5 fruit fly cellular contexts compared by ENCODE assay signal in genomic region chrX:20509535-20510424, dm6.
TF ChIP-seq lines count a peak whose summit lies in the region.

No protein-coding gene starts in this region.

- no peak for TF ChIP-seq CTCF in whole organism, embryonic (GFP tag; optimal IDR thresholded peaks at IDR 0.05; lab: Kevin White, UChicago)

TF ChIP-seq in whole organism, adult, 20 proteins besides CTCF, POLR2A, EP300 and RAD21:
- TF ChIP-seq cic (GFP tag; optimal IDR thresholded peaks at IDR 0.05; lab: Kevin White, UChicago) (no peak), tj (GFP tag; optimal IDR thresholded peaks at IDR 0.05; lab: Kevin White, UChicago) (peak; percentile 49), Crg-1 (GFP tag; optimal IDR thresholded peaks at IDR 0.05; lab: Kevin White, UChicago) (no peak), toe (GFP tag; optimal IDR thresholded peaks at IDR 0.05; lab: Kevin White, UChicago) (no peak)

TF ChIP-seq in whole organism, embryonic, 481 proteins besides CTCF, POLR2A, EP300 and RAD21 (continues in another document):
- no peak for TF ChIP-seq CG1024 (GFP tag; IDR thresholded peaks at IDR 0.05; lab: Robert Waterston, UW)
- no peak for TF ChIP-seq CG17912 (GFP tag; optimal IDR thresholded peaks at IDR 0.05; lab: Kevin White, UChicago)
- no peak for TF ChIP-seq Gsc (GFP tag; IDR thresholded peaks at IDR 0.05; lab: Robert Waterston, UW)
- no peak for TF ChIP-seq CG7357 (GFP tag; IDR thresholded peaks at IDR 0.05; lab: Robert Waterston, UW)
- no peak for TF ChIP-seq Hmx (GFP tag; optimal IDR thresholded peaks at IDR 0.05; lab: Kevin White, UChicago)
- no peak for TF ChIP-seq CG14014 (GFP tag; IDR thresholded peaks at IDR 0.05; lab: Robert Waterston, UW)
- TF ChIP-seq CG32532 (GFP tag; IDR thresholded peaks at IDR 0.05; lab: Robert Waterston, UW): no peak
- no peak for TF ChIP-seq dati (GFP tag; IDR thresholded peaks at IDR 0.05; lab: Robert Waterston, UW)
- TF ChIP-seq CG6175 (GFP tag; IDR thresholded peaks at IDR 0.05; lab: Robert Waterston, UW): no peak
- TF ChIP-seq sima (GFP tag; optimal IDR thresholded peaks at IDR 0.05; lab: Kevin White, UChicago): no peak
- no peak for TF ChIP-seq CG7745 (tag; optimal IDR thresholded peaks at IDR 0.05; lab: Kevin White, UChicago)
- no peak for TF ChIP-seq CG6791 (GFP tag; IDR thresholded peaks at IDR 0.05; lab: Robert Waterston, UW; ENCODE audit: partially characterized antibody)
- TF ChIP-seq Atf-2 (GFP tag; optimal IDR thresholded peaks at IDR 0.05; lab: Kevin White, UChicago): no peak
- no peak for TF ChIP-seq ttk (GFP tag; IDR thresholded peaks at IDR 0.05; lab: Robert Waterston, UW)
- no peak for TF ChIP-seq tgo (GFP tag; IDR thresholded peaks at IDR 0.05; lab: Robert Waterston, UW)
- TF ChIP-seq Mrtf (GFP tag; IDR thresholded peaks at IDR 0.05; lab: Robert Waterston, UW): no peak
- no peak for TF ChIP-seq luna (GFP tag; optimal IDR thresholded peaks at IDR 0.05; lab: Kevin White, UChicago)
- no peak for TF ChIP-seq CG4730 (GFP tag; IDR thresholded peaks at IDR 0.05; lab: Robert Waterston, UW)
- TF ChIP-seq Sry-β (GFP tag; optimal IDR thresholded peaks at IDR 0.05; lab: Kevin White, UChicago): no peak
- TF ChIP-seq CG10267 (tag; optimal IDR thresholded peaks at IDR 0.05; lab: Kevin White, UChicago): peak; percentile 2
- TF ChIP-seq CG15479 (GFP tag; optimal IDR thresholded peaks at IDR 0.05; lab: Kevin White, UChicago): no peak
- no peak for TF ChIP-seq Fer1 (GFP tag; optimal IDR thresholded peaks at IDR 0.05; lab: Kevin White, UChicago)
- no peak for TF ChIP-seq CG6272 (GFP tag; IDR thresholded peaks at IDR 0.05; lab: Robert Waterston, UW)
- TF ChIP-seq gfzf (GFP tag; optimal IDR thresholded peaks at IDR 0.05; lab: Kevin White, UChicago): no peak

TF ChIP-seq in whole organism, prepupa, 60 proteins besides CTCF, POLR2A, EP300 and RAD21 (continues in another document):
- TF ChIP-seq Hr4 (GFP tag; optimal IDR thresholded peaks at IDR 0.05; lab: Kevin White, UChicago) (no peak), acj6 (GFP tag; optimal IDR thresholded peaks at IDR 0.05; lab: Kevin White, UChicago) (peak; percentile 2), fd59A (GFP tag; optimal IDR thresholded peaks at IDR 0.05; lab: Kevin White, UChicago) (no peak), Ets21C (GFP tag; optimal IDR thresholded peaks at IDR 0.05; lab: Kevin White, UChicago) (peak; percentile 55), dac (GFP tag; optimal IDR thresholded peaks at IDR 0.05; lab: Kevin White, UChicago) (no peak), CG10669 (GFP tag; optimal IDR thresholded peaks at IDR 0.05; lab: Kevin White, UChicago) (no peak), OdsH (GFP tag; optimal IDR thresholded peaks at IDR 0.05; lab: Kevin White, UChicago) (peak; percentile 14), CG15336 (GFP tag; IDR thresholded peaks at IDR 0.05; lab: Robert Waterston, UW) (peak; percentile 40; the same call in 1 of the 2 replicates), CG1621 (tag; optimal IDR thresholded peaks at IDR 0.05; lab: Kevin White, UChicago) (no peak), CG7368 (GFP tag; optimal IDR thresholded peaks at IDR 0.05; lab: Kevin White, UChicago) (no peak), Sox15 (GFP tag; optimal IDR thresholded peaks at IDR 0.05; lab: Kevin White, UChicago) (no peak), Hr39 (GFP tag; optimal IDR thresholded peaks at IDR 0.05; lab: Kevin White, UChicago) (peak; percentile 68), cyc (GFP tag; optimal IDR thresholded peaks at IDR 0.05; lab: Kevin White, UChicago) (peak; percentile 66), CG6792 (GFP tag; optimal IDR thresholded peaks at IDR 0.05; lab: Kevin White, UChicago) (peak; percentile 20), Sox14 (GFP tag; optimal IDR thresholded peaks at IDR 0.05; lab: Kevin White, UChicago) (peak; percentile 21), svp (GFP tag; lab: Kevin White, UChicago) (peak; percentile 87), Gug (GFP tag; IDR thresholded peaks at IDR 0.05; lab: Robert Waterston, UW) (no peak), ss (GFP tag; optimal IDR thresholded peaks at IDR 0.05; lab: Kevin White, UChicago) (peak; percentile 19 to 26), CG11762 (GFP tag; optimal IDR thresholded peaks at IDR 0.05; lab: Kevin White, UChicago; ENCODE audit: insufficient read depth) (no peak), net (GFP tag; optimal IDR thresholded peaks at IDR 0.05; lab: Kevin White, UChicago) (peak; percentile 4), esn (GFP tag; optimal IDR thresholded peaks at IDR 0.05; lab: Kevin White, UChicago) (peak; percentile 79), spab (GFP tag; optimal IDR thresholded peaks at IDR 0.05; lab: Kevin White, UChicago) (no peak), CG31627 (GFP tag; optimal IDR thresholded peaks at IDR 0.05; lab: Kevin White, UChicago) (peak; percentile 59)

TF ChIP-seq in whole organism, pupa, 21 proteins besides CTCF, POLR2A, EP300 and RAD21:
- TF ChIP-seq rn (GFP tag; IDR thresholded peaks at IDR 0.05; lab: Robert Waterston, UW) (no peak), Pif1B (GFP tag; optimal IDR thresholded peaks at IDR 0.05; lab: Kevin White, UChicago) (no peak), CG17806 (tag; optimal IDR thresholded peaks at IDR 0.05; lab: Kevin White, UChicago) (no peak), Ets98B (GFP tag; IDR thresholded peaks at IDR 0.05; lab: Robert Waterston, UW) (no peak), CG13204 (GFP tag; optimal IDR thresholded peaks at IDR 0.05; lab: Kevin White, UChicago) (no peak), CG9948 (tag; optimal IDR thresholded peaks at IDR 0.05; lab: Kevin White, UChicago) (no peak), EcR (GFP tag; optimal IDR thresholded peaks at IDR 0.05; lab: Kevin White, UChicago) (no peak), fd96Ca (GFP tag; IDR thresholded peaks at IDR 0.05; lab: Robert Waterston, UW) (0 out of 3 replicates have a peak, but pooled peaks have one; percentile 32), Snoo (tag; optimal IDR thresholded peaks at IDR 0.05; lab: Kevin White, UChicago) (peak; percentile 42), CG8301 (tag; optimal IDR thresholded peaks at IDR 0.05; lab: Kevin White, UChicago) (no peak), CG8159 (tag; optimal IDR thresholded peaks at IDR 0.05; lab: Kevin White, UChicago) (no peak), CG10348 (GFP tag; IDR thresholded peaks at IDR 0.05; lab: Robert Waterston, UW) (no peak), D1 (tag; optimal IDR thresholded peaks at IDR 0.05; lab: Kevin White, UChicago) (no peak), CG4496 (GFP tag; IDR thresholded peaks at IDR 0.05; lab: Robert Waterston, UW) (no peak), CG15710 (tag; optimal IDR thresholded peaks at IDR 0.05; lab: Kevin White, UChicago) (no peak), CG34367 (tag; optimal IDR thresholded peaks at IDR 0.05; lab: Kevin White, UChicago) (no peak), CG32121 (GFP tag; IDR thresholded peaks at IDR 0.05; lab: Robert Waterston, UW) (0 out of 2 replicates have a peak, but pooled peaks have one; percentile 10), Pif1A (GFP tag; optimal IDR thresholded peaks at IDR 0.05; lab: Kevin White, UChicago) (peak; percentile 26)

TF ChIP-seq in whole organism, wandering third instar larva, 38 proteins besides CTCF, POLR2A, EP300 and RAD21:
- peak; percentile 63 for TF ChIP-seq rgr (GFP tag; optimal IDR thresholded peaks at IDR 0.05; lab: Kevin White, UChicago)
- TF ChIP-seq HLH106 (tag; optimal IDR thresholded peaks at IDR 0.05; lab: Kevin White, UChicago): peak; percentile 21
- TF ChIP-seq sv (GFP tag; optimal IDR thresholded peaks at IDR 0.05; lab: Kevin White, UChicago): no peak
- TF ChIP-seq Hr83 (GFP tag; optimal IDR thresholded peaks at IDR 0.05; lab: Kevin White, UChicago; ENCODE audit: poor library complexity, severe bottlenecking): no peak
- peak; percentile 51 for TF ChIP-seq psq (GFP tag; optimal IDR thresholded peaks at IDR 0.05; lab: Kevin White, UChicago)
- peak; percentile 80 for TF ChIP-seq fru (GFP tag; optimal IDR thresholded peaks at IDR 0.05; lab: Kevin White, UChicago)
- no peak for TF ChIP-seq Mio (GFP tag; optimal IDR thresholded peaks at IDR 0.05; lab: Kevin White, UChicago)
- TF ChIP-seq tai (GFP tag; optimal IDR thresholded peaks at IDR 0.05; lab: Kevin White, UChicago): no peak
- peak; percentile 53 for TF ChIP-seq OdsH (GFP tag; optimal IDR thresholded peaks at IDR 0.05; lab: Kevin White, UChicago)
- no peak for TF ChIP-seq dmrt93B (GFP tag; optimal IDR thresholded peaks at IDR 0.05; lab: Kevin White, UChicago)
- TF ChIP-seq jim (GFP tag; optimal IDR thresholded peaks at IDR 0.05; lab: Kevin White, UChicago): peak; percentile 52
- TF ChIP-seq Hnf4 (GFP tag; optimal IDR thresholded peaks at IDR 0.05; lab: Kevin White, UChicago): peak; percentile 55
- TF ChIP-seq woc (GFP tag; optimal IDR thresholded peaks at IDR 0.05; lab: Kevin White, UChicago): peak; percentile 59
- no peak for TF ChIP-seq brk (GFP tag; optimal IDR thresholded peaks at IDR 0.05; lab: Kevin White, UChicago)
- TF ChIP-seq pan (optimal IDR thresholded peaks at IDR 0.05; lab: Kevin White, UChicago): no peak
- peak; percentile 72 for TF ChIP-seq h (GFP tag; optimal IDR thresholded peaks at IDR 0.05; lab: Kevin White, UChicago)
- TF ChIP-seq dsf (GFP tag; optimal IDR thresholded peaks at IDR 0.05; lab: Kevin White, UChicago; ENCODE audit: borderline replicate concordance): no peak
- TF ChIP-seq foxo (GFP tag; optimal IDR thresholded peaks at IDR 0.05; lab: Kevin White, UChicago): peak in 1 of 2 experiments; percentile 65
- peak; percentile 63 for TF ChIP-seq br (GFP tag; optimal IDR thresholded peaks at IDR 0.05; lab: Kevin White, UChicago)
- peak; percentile 21 for TF ChIP-seq Sp1 (GFP tag; optimal IDR thresholded peaks at IDR 0.05; lab: Kevin White, UChicago)
- peak; percentile 37 for TF ChIP-seq ey (GFP tag; optimal IDR thresholded peaks at IDR 0.05; lab: Kevin White, UChicago)
